Fruit fly (Drosophila melanogaster) whole organism: ENCODE results near the gene dgt2.
A peak's percentile ranks its signal among the peaks of the same experiment; 100 is the strongest.

Source experiments
- CG8478 ChIP-seq: fragments of >200 bp; optimal IDR thresholded peaks from 2 replicates; lab custom pipeline; 2018; ENCODE audit warnings: inconsistent platforms
- Dll ChIP-seq: fragments of >200 bp; optimal IDR thresholded peaks from 2 replicates; lab custom pipeline; 2017
- EcR ChIP-seq, 2 experiments: fragments of >200 bp; optimal IDR thresholded peaks; 2 replicates each; lab custom pipeline; 2017; ENCODE audit warnings: missing biosample characterization in 2 of 2, missing genetic modification characterization in 2 of 2, missing genetic modification reagents in 2 of 2
- pan ChIP-seq: fragments of >200 bp; optimal IDR thresholded peaks from 2 replicates; lab custom pipeline; 2017
- psq ChIP-seq: fragments of >200 bp; optimal IDR thresholded peaks from 2 replicates; lab custom pipeline; 2017
- usp ChIP-seq: fragments of >200 bp; optimal IDR thresholded peaks from 2 replicates; lab custom pipeline; 2017; ENCODE audit warnings: missing biosample characterization, missing genetic modification characterization, mixed read lengths

dgt2 gene

dm6 chr2L:12004211-12004979 is 14.7 kb downstream of the dgt2 start:
- no peak for TF ChIP-seq CG8478 (lab: Kevin White, UChicago)
- peak in 1 of 2 experiments; percentile 51 for TF ChIP-seq EcR (GFP tag; optimal IDR thresholded peaks at IDR 0.05; lab: Kevin White, UChicago)
- no peak for TF ChIP-seq usp

dm6 chr2L:12005436-12006396 is 16.0 kb downstream of the dgt2 start:
- TF ChIP-seq CG8478 (lab: Kevin White, UChicago) (no peak), Dll (lab: Kevin White, UChicago) (peak; percentile 73), usp (no peak), pan (lab: Kevin White, UChicago) (no peak), psq (lab: Kevin White, UChicago) (no peak), EcR (GFP tag; optimal IDR thresholded peaks at IDR 0.05; lab: Kevin White, UChicago) (peak; percentile 81 to 82)

dm6 chr2L:12006397-12007330 is 16.9 kb downstream of the dgt2 start:
- TF ChIP-seq psq (lab: Kevin White, UChicago) (no peak), usp (no peak), EcR (GFP tag; optimal IDR thresholded peaks at IDR 0.05; lab: Kevin White, UChicago) (no peak), pan (lab: Kevin White, UChicago) (peak; percentile 80), CG8478 (lab: Kevin White, UChicago) (peak; percentile 32), Dll (lab: Kevin White, UChicago) (no peak)

dm6 chr2L:12007331-12007791 is 17.6 kb downstream of the dgt2 start:
- TF ChIP-seq usp = no peak
- peak; percentile 21 for TF ChIP-seq Dll (lab: Kevin White, UChicago)
- peak; percentile 69 for TF ChIP-seq CG8478 (lab: Kevin White, UChicago)
- peak; percentile 60 to 85 for TF ChIP-seq EcR (GFP tag; optimal IDR thresholded peaks at IDR 0.05; lab: Kevin White, UChicago)

- TF ChIP-seq usp (no peak), psq (lab: Kevin White, UChicago) (no peak), CG8478 (lab: Kevin White, UChicago) (no peak), pan (lab: Kevin White, UChicago) (no peak), EcR (GFP tag; optimal IDR thresholded peaks at IDR 0.05; lab: Kevin White, UChicago) (no peak)
Observed at dm6 chr2L:12007853-12008252, 18.1 kb downstream of the dgt2 start, which contains the start of gene Rh5. Rh5 (plus strand) TSS chr2L:12008153.

- peak in 1 of 2 experiments; percentile 54 for TF ChIP-seq EcR (GFP tag; optimal IDR thresholded peaks at IDR 0.05; lab: Kevin White, UChicago)
- no peak for TF ChIP-seq Dll (lab: Kevin White, UChicago)
Observed at dm6 chr2L:12010100-12010876, 20.6 kb downstream of the dgt2 start.

- TF ChIP-seq pan (lab: Kevin White, UChicago) = no peak
- TF ChIP-seq Dll (lab: Kevin White, UChicago) = peak; percentile 65
- no peak for TF ChIP-seq psq (lab: Kevin White, UChicago)
- peak; percentile 79 for TF ChIP-seq CG8478 (lab: Kevin White, UChicago)
- TF ChIP-seq EcR (GFP tag; optimal IDR thresholded peaks at IDR 0.05; lab: Kevin White, UChicago) = no peak
- TF ChIP-seq usp = no peak
Observed at dm6 chr2L:12010877-12011666, 21.3 kb downstream of the dgt2 start.

- TF ChIP-seq pan (lab: Kevin White, UChicago) (no peak), Dll (lab: Kevin White, UChicago) (peak; percentile 42), EcR (GFP tag; optimal IDR thresholded peaks at IDR 0.05; lab: Kevin White, UChicago) (peak; percentile 96 to 98)
Observed at dm6 chr2L:12011682-12012655, 22.2 kb downstream of the dgt2 start.

- TF ChIP-seq EcR (GFP tag; optimal IDR thresholded peaks at IDR 0.05; lab: Kevin White, UChicago) (peak in 1 of 2 experiments; percentile 52), psq (lab: Kevin White, UChicago) (no peak)
Observed at dm6 chr2L:12013243-12013642, 23.5 kb downstream of the dgt2 start.
